Worm (Caenorhabditis elegans) whole organism, young adult: ENCODE data around the gene F59E12.6.

Experiments
- B0336.3 ChIP-seq: fragments of 200-800 bp; sonication (Bioruptor generic); IDR thresholded peaks from 2 replicates; pipeline ENCODE4 v1.3.6; 2022; ENCODE audit warnings: missing genetic modification characterization, missing compliant biosample characterization
- D2030.7 ChIP-seq: fragments of 200-800 bp; sonication (Bioruptor generic); IDR thresholded peaks from 2 replicates; pipeline ENCODE4 v1.3.6; 2022; ENCODE audit warnings: missing genetic modification reagents, missing genetic modification characterization, missing compliant biosample characterization
- F37B4.10 ChIP-seq: fragments of 200-800 bp; sonication (Bioruptor generic); IDR thresholded peaks from 2 replicates; pipeline ENCODE4 v1.3.6; 2022; ENCODE audit warnings: missing genetic modification characterization, missing compliant biosample characterization
- F39B2.1 ChIP-seq: fragments of 200-800 bp; sonication (Bioruptor generic); IDR thresholded peaks from 2 replicates; pipeline ENCODE4 v1.3.6; 2022; ENCODE audit warnings: missing genetic modification reagents, missing genetic modification characterization, missing compliant biosample characterization
- F49E8.2 ChIP-seq: sonication (generic microtip); optimal IDR thresholded peaks from 3 replicates; lab custom pipeline; 2017; ENCODE audit warnings: missing genetic modification characterization, mild to moderate bottlenecking, missing compliant biosample characterization, antibody characterized with exemption, moderate library complexity; ENCODE audit not compliant: insufficient read depth
- F55B11.4 ChIP-seq: sonication (generic microtip); optimal IDR thresholded peaks from 2 replicates; lab custom pipeline; 2016; ENCODE audit warnings: missing compliant biosample characterization, missing genetic modification characterization, borderline replicate concordance; ENCODE audit not compliant: insufficient read depth
- K12H6.12 ChIP-seq: fragments of 200-800 bp; sonication (Bioruptor generic); optimal IDR thresholded peaks from 2 replicates; lab custom pipeline; 2018; ENCODE audit warnings: mild to moderate bottlenecking, missing genetic modification characterization, missing compliant biosample characterization
- Y79H2A.3 ChIP-seq: fragments of 200-800 bp; sonication (Bioruptor generic); conservative IDR thresholded peaks from 2 replicates; pipeline ENCODE4 v1.3.6; 2022; ENCODE audit warnings: missing genetic modification reagents, missing genetic modification characterization, missing compliant biosample characterization
- Y95B8A.8 ChIP-seq: fragments of 200-800 bp; sonication (Bioruptor generic); IDR thresholded peaks from 2 replicates; pipeline ENCODE4 v1.3.6; 2022; ENCODE audit warnings: missing genetic modification reagents, missing genetic modification characterization, missing compliant biosample characterization
- akir-1 ChIP-seq: fragments of 200-800 bp; sonication (Bioruptor generic); optimal IDR thresholded peaks from 2 replicates; lab custom pipeline; 2018; ENCODE audit warnings: mild to moderate bottlenecking, missing genetic modification characterization, moderate library complexity, missing compliant biosample characterization
- athp-1 ChIP-seq: sonication (generic microtip); optimal IDR thresholded peaks from 2 replicates; lab custom pipeline; 2017; ENCODE audit warnings: mild to moderate bottlenecking, missing genetic modification characterization, missing compliant biosample characterization
- bed-1 ChIP-seq: fragments of 200-800 bp; sonication (Bioruptor generic); IDR thresholded peaks from 2 replicates; pipeline ENCODE4 v1.3.6; 2022; ENCODE audit warnings: missing genetic modification reagents, missing genetic modification characterization, missing compliant biosample characterization
- cebp-1 ChIP-seq, 2 experiments: fragments of 200-800 bp in 1 of 2; sonication (Bioruptor generic) in 1 of 2; sonication (generic microtip) in 1 of 2; IDR thresholded peaks in 1 of 2; optimal IDR thresholded peaks in 1 of 2; 2 replicates each; pipeline versions ENCODE4 v1.3.6 to Lab custom; 2017 to 2022; ENCODE audit warnings: missing compliant biosample characterization in 2 of 2, missing genetic modification characterization in 2 of 2, mild to moderate bottlenecking in 1 of 2, missing genetic modification reagents in 1 of 2, moderate library complexity in 1 of 2
- ceh-27 ChIP-seq: fragments of 200-800 bp; sonication (Bioruptor generic); optimal IDR thresholded peaks from 2 replicates; lab custom pipeline; 2018; ENCODE audit warnings: mild to moderate bottlenecking, missing genetic modification characterization, moderate library complexity, missing compliant biosample characterization
- ceh-79 ChIP-seq: sonication (generic microtip); optimal IDR thresholded peaks from 2 replicates; lab custom pipeline; 2017; ENCODE audit warnings: mild to moderate bottlenecking, missing genetic modification characterization, missing compliant biosample characterization
- efl-1 ChIP-seq: fragments of 150-350 bp; optimal IDR thresholded peaks from 2 replicates; lab custom pipeline; 2014; ENCODE audit warnings: missing biosample characterization, missing genetic modification reagents, missing genetic modification characterization
- egl-44 ChIP-seq: fragments of 200-800 bp; sonication (Bioruptor generic); IDR thresholded peaks from 2 replicates; pipeline ENCODE4 v1.3.6; 2022; ENCODE audit warnings: missing genetic modification reagents, missing genetic modification characterization, missing compliant biosample characterization
- him-1 ChIP-seq: sonication (generic microtip); optimal IDR thresholded peaks from 2 replicates; lab custom pipeline; 2016; ENCODE audit warnings: missing genotype, missing genetic modification reagents, missing genetic modification characterization, missing compliant biosample characterization
- hlh-26 ChIP-seq: fragments of 200-800 bp; sonication (Bioruptor generic); conservative IDR thresholded peaks from 2 replicates; pipeline ENCODE4 v1.3.6; 2022; ENCODE audit warnings: missing genetic modification reagents, missing genetic modification characterization, missing compliant biosample characterization
- hrde-1 ChIP-seq: sonication (generic microtip); optimal IDR thresholded peaks from 2 replicates; lab custom pipeline; 2016; ENCODE audit warnings: missing genetic modification characterization, mild to moderate bottlenecking, missing compliant biosample characterization, moderate library complexity, missing genotype, missing genetic modification reagents, borderline replicate concordance
- lag-1 ChIP-seq: fragments of 200-800 bp; sonication (Bioruptor generic); IDR thresholded peaks from 2 replicates; pipeline ENCODE4 v1.3.6; 2022; ENCODE audit warnings: missing genetic modification reagents, missing genetic modification characterization, missing compliant biosample characterization
- let-526 ChIP-seq: fragments of 200-800 bp; sonication (Bioruptor generic); IDR thresholded peaks from 2 replicates; pipeline ENCODE4 v1.3.6; 2022; ENCODE audit warnings: missing genetic modification reagents, missing genetic modification characterization, missing compliant biosample characterization
- lin-26 ChIP-seq: fragments of 200-800 bp; sonication (Bioruptor generic); IDR thresholded peaks from 2 replicates; pipeline ENCODE4 v1.3.6; 2022; ENCODE audit warnings: missing genetic modification reagents, missing genetic modification characterization, missing compliant biosample characterization
- lin-54 ChIP-seq: fragments of 200-800 bp; sonication (Bioruptor generic); optimal IDR thresholded peaks from 2 replicates; lab custom pipeline; 2018; ENCODE audit warnings: mild to moderate bottlenecking, missing genetic modification characterization, missing compliant biosample characterization
- lsl-1 ChIP-seq: fragments of 200-800 bp; sonication (Bioruptor generic); optimal IDR thresholded peaks from 2 replicates; lab custom pipeline; 2018; ENCODE audit warnings: mild to moderate bottlenecking, missing genetic modification characterization, moderate library complexity, missing compliant biosample characterization
- lsy-27 ChIP-seq: sonication (generic microtip); optimal IDR thresholded peaks from 2 replicates; lab custom pipeline; 2017; ENCODE audit warnings: missing genetic modification characterization, mild to moderate bottlenecking, missing compliant biosample characterization, antibody characterized with exemption, missing genotype, borderline replicate concordance; ENCODE audit not compliant: insufficient read depth
- madf-3 ChIP-seq: fragments of 200-800 bp; sonication (Bioruptor generic); IDR thresholded peaks from 2 replicates; pipeline ENCODE4 v1.3.6; 2022; ENCODE audit warnings: missing genetic modification reagents, missing genetic modification characterization, missing compliant biosample characterization
- madf-8 ChIP-seq: fragments of 200-800 bp; sonication (Bioruptor generic); conservative IDR thresholded peaks from 2 replicates; pipeline ENCODE4 v1.3.6; 2022; ENCODE audit warnings: missing genetic modification reagents, missing genetic modification characterization, missing compliant biosample characterization
- mes-4 ChIP-seq: sonication (generic microtip); optimal IDR thresholded peaks from 2 replicates; lab custom pipeline; 2016; ENCODE audit warnings: missing genotype, missing genetic modification characterization, missing compliant biosample characterization
- mxl-1 ChIP-seq: sonication (generic microtip); optimal IDR thresholded peaks from 2 replicates; lab custom pipeline; 2016; ENCODE audit warnings: missing genetic modification characterization, missing compliant biosample characterization
- nfya-2 ChIP-seq: fragments of 200-800 bp; sonication (Bioruptor generic); IDR thresholded peaks from 2 replicates; pipeline ENCODE4 v1.3.6; 2022; ENCODE audit warnings: missing genetic modification reagents, missing genetic modification characterization, missing compliant biosample characterization
- nhr-120 ChIP-seq: fragments of 200-800 bp; sonication (Bioruptor generic); IDR thresholded peaks from 2 replicates; pipeline ENCODE4 v1.3.6; 2022; ENCODE audit warnings: missing genetic modification characterization, missing compliant biosample characterization
- nhr-179 ChIP-seq: sonication (generic microtip); optimal IDR thresholded peaks from 2 replicates; lab custom pipeline; 2016; ENCODE audit warnings: mild to moderate bottlenecking, missing genetic modification characterization, missing compliant biosample characterization
- nhr-80 ChIP-seq: sonication (generic microtip); optimal IDR thresholded peaks from 2 replicates; lab custom pipeline; 2016; ENCODE audit warnings: missing genetic modification characterization, missing compliant biosample characterization
- nhr-90 ChIP-seq: sonication (generic microtip); optimal IDR thresholded peaks from 2 replicates; lab custom pipeline; 2016; ENCODE audit warnings: missing genotype, mild to moderate bottlenecking, missing genetic modification characterization, missing compliant biosample characterization
- pbrm-1 ChIP-seq: fragments of 200-800 bp; sonication (Bioruptor generic); IDR thresholded peaks from 2 replicates; pipeline ENCODE4 v1.3.6; 2022; ENCODE audit warnings: missing genetic modification reagents, missing genetic modification characterization, missing compliant biosample characterization
- rcor-1 ChIP-seq: fragments of 200-800 bp; sonication (Bioruptor generic); IDR thresholded peaks from 2 replicates; pipeline ENCODE4 v1.3.6; 2022; ENCODE audit warnings: missing genetic modification reagents, missing genetic modification characterization, missing compliant biosample characterization
- snpc-1.3 ChIP-seq: sonication (generic microtip); optimal IDR thresholded peaks from 2 replicates; lab custom pipeline; 2017; ENCODE audit warnings: missing genetic modification characterization, mild to moderate bottlenecking, missing compliant biosample characterization, antibody characterized with exemption, moderate library complexity, missing genotype, missing genetic modification reagents; ENCODE audit not compliant: insufficient read depth
- tlf-1 ChIP-seq: fragments of 200-800 bp; sonication (Bioruptor generic); optimal IDR thresholded peaks from 2 replicates; lab custom pipeline; 2018; ENCODE audit warnings: mild to moderate bottlenecking, missing genetic modification characterization, missing compliant biosample characterization
- xnd-1 ChIP-seq: sonication (generic microtip); optimal IDR thresholded peaks from 2 replicates; lab custom pipeline; 2016; ENCODE audit warnings: missing genotype, missing genetic modification reagents, missing genetic modification characterization, missing compliant biosample characterization
- ztf-18 ChIP-seq: sonication (generic microtip); optimal IDR thresholded peaks from 2 replicates; lab custom pipeline; 2016; ENCODE audit warnings: missing genotype, mild to moderate bottlenecking, missing genetic modification characterization, missing compliant biosample characterization
- ztf-26 ChIP-seq: sonication (generic microtip); optimal IDR thresholded peaks from 2 replicates; lab custom pipeline; 2017; ENCODE audit warnings: missing genetic modification characterization, missing compliant biosample characterization

Gene F59E12.6

ce11 chrII:5661735-5662177 is 31.0 kb upstream of the F59E12.6 start (continued):
- TF ChIP-seq hlh-26 (0 out of 2 replicates have a peak, but pooled peaks have one; percentile 78), madf-3 (GFP tag; lab: Robert Waterston, UW) (peak; percentile 97), hrde-1 (tag; lab: Kevin White, UChicago) (peak; percentile 94), D2030.7 (GFP tag; lab: Robert Waterston, UW) (peak; percentile 64)

ce11 chrII:5660736-5661734 is 30.3 kb upstream of the F59E12.6 start, which contains the start of the genes ift-43 and mdt-26:
Gene ift-43 (minus strand): TSS chrII:5660786.
Gene mdt-26 (plus strand): TSS chrII:5661181.
- TF ChIP-seq ztf-26 (tag; lab: Kevin White, UChicago) (peak; percentile 87), B0336.3 (GFP tag; lab: Robert Waterston, UW) (no peak), Y95B8A.8 (peak; percentile 65), snpc-1.3 (tag; lab: Kevin White, UChicago) (peak; percentile 53), F37B4.10 (GFP tag; lab: Robert Waterston, UW) (no peak), mxl-1 (tag; lab: Kevin White, UChicago) (no peak), cebp-1 (GFP tag; IDR thresholded peaks at IDR 0.05; lab: Robert Waterston, UW) (peak; percentile 77), cebp-1 (tag; optimal IDR thresholded peaks at IDR 0.05; lab: Kevin White, UChicago) (peak; percentile 80), F39B2.1 (GFP tag; lab: Robert Waterston, UW) (no peak), bed-1 (GFP tag; lab: Robert Waterston, UW) (0 out of 2 replicates have a peak, but pooled peaks have one; percentile 86), ztf-18 (tag; lab: Kevin White, UChicago) (peak; percentile 25), lag-1 (no peak), K12H6.12 (tag; lab: Kevin White, UChicago) (no peak), nhr-179 (tag; lab: Kevin White, UChicago) (no peak), madf-8 (GFP tag; lab: Robert Waterston, UW) (peak; percentile 10), pbrm-1 (peak; percentile 83), him-1 (tag; lab: Kevin White, UChicago) (peak; percentile 27), F49E8.2 (tag; lab: Kevin White, UChicago) (no peak), nfya-2 (GFP tag; lab: Robert Waterston, UW) (peak; percentile 100), nhr-80 (no peak), egl-44 (GFP tag; lab: Robert Waterston, UW) (peak; percentile 81), akir-1 (GFP tag; lab: Kevin White, UChicago) (no peak), F55B11.4 (tag; lab: Kevin White, UChicago) (no peak), let-526 (GFP tag; lab: Robert Waterston, UW) (peak; percentile 90), D2030.7 (GFP tag; lab: Robert Waterston, UW) (peak; percentile 72), lin-54 (peak; percentile 67), ceh-27 (GFP tag; lab: Kevin White, UChicago) (peak; percentile 84), hlh-26 (no peak), tlf-1 (GFP tag; lab: Kevin White, UChicago) (no peak), xnd-1 (tag; lab: Kevin White, UChicago) (no peak), Y79H2A.3 (peak; percentile 81; the same call in 1 of the 2 replicates), athp-1 (tag; lab: Kevin White, UChicago) (no peak), mes-4 (tag; lab: Kevin White, UChicago) (no peak), madf-3 (GFP tag; lab: Robert Waterston, UW) (peak; percentile 93), nhr-120 (GFP tag; lab: Robert Waterston, UW) (no peak), lsl-1 (peak; percentile 64), lin-26 (GFP tag; lab: Robert Waterston, UW) (peak; percentile 61), nhr-90 (tag; lab: Kevin White, UChicago) (peak; percentile 6), ceh-79 (tag; lab: Kevin White, UChicago) (no peak), rcor-1 (GFP tag; lab: Robert Waterston, UW) (no peak; the same call in 1 of the 2 replicates), efl-1 (GFP tag; lab: Kevin White, UChicago) (peak; percentile 44), lsy-27 (tag; lab: Kevin White, UChicago) (peak; percentile 41)
